Worm (Caenorhabditis elegans) whole organism, L4/young adult: ENCODE data around the gene K09C6.3.

Experiments
- dao-5 ChIP-seq: sonication (generic microtip); optimal IDR thresholded peaks from 2 replicates; lab custom pipeline; 2016; ENCODE audit warnings: missing genotype, missing genetic modification characterization, moderate library complexity, missing compliant biosample characterization
- him-1 ChIP-seq: sonication (generic microtip); optimal IDR thresholded peaks from 2 replicates; lab custom pipeline; 2016; ENCODE audit warnings: missing genotype, missing genetic modification reagents, missing genetic modification characterization, missing compliant biosample characterization

ce11 chrV:890423-890822, 38.1 kb downstream of the K09C6.3 start, which contains the start of gene srlf-21:
- TF ChIP-seq dao-5 (tag; lab: Kevin White, UChicago) = no peak
- TF ChIP-seq him-1 (tag; lab: Kevin White, UChicago) = no peak
